Worm (Caenorhabditis elegans) whole organism, L1 larva: ENCODE measurements around the gene lpd-9.

ENCODE experiments used
- C34B4.2 ChIP-seq: sonication (generic microtip); optimal IDR thresholded peaks from 2 replicates; lab custom pipeline; 2017; ENCODE audit warnings: mild to moderate bottlenecking, missing genetic modification characterization, missing compliant biosample characterization
- alr-1 ChIP-seq: fragments of 200-800 bp; sonication (Bioruptor generic); optimal IDR thresholded peaks from 2 replicates; lab custom pipeline; 2018; ENCODE audit warnings: borderline replicate concordance, mild to moderate bottlenecking, missing genetic modification characterization, missing compliant biosample characterization
- aly-2 ChIP-seq: fragments of 150-350 bp; optimal IDR thresholded peaks from 2 replicates; lab custom pipeline; 2014; ENCODE audit warnings: missing biosample characterization, missing genetic modification characterization
- blmp-1 ChIP-seq: fragments of 150-350 bp; optimal IDR thresholded peaks from 2 replicates; lab custom pipeline; 2014; ENCODE audit warnings: missing biosample characterization, missing genetic modification characterization
- ceh-82 ChIP-seq, 3 experiments: fragments of 150-350 bp in 1 of 3; sonication (generic microtip) in 2 of 3; optimal IDR thresholded peaks; 2 replicates each; lab custom pipeline; 2014 to 2017; ENCODE audit warnings: missing biosample characterization in 3 of 3, missing genetic modification characterization in 3 of 3
- ceh-88 ChIP-seq: fragments of 200-800 bp; sonication (Bioruptor generic); IDR thresholded peaks from 2 replicates; pipeline ENCODE4 v1.3.6; 2022; ENCODE audit warnings: missing genetic modification characterization, missing compliant biosample characterization
- dpl-1 ChIP-seq, 3 experiments: fragments of 150-350 bp in 2 of 3; sonication (generic microtip) in 1 of 3; optimal IDR thresholded peaks; 2 replicates each; lab custom pipeline; 2014 to 2017; ENCODE audit warnings: missing biosample characterization in 3 of 3, missing genetic modification characterization in 3 of 3, missing genetic modification reagents in 3 of 3
- efl-1 ChIP-seq, 4 experiments: fragments of 150-350 bp; optimal IDR thresholded peaks in 3 of 4; peaks in 1 of 4; 1 replicate in 1 of 4; 2 replicates in 3 of 4; lab custom pipeline; 2014; ENCODE audit warnings: missing biosample characterization in 2 of 4, missing genetic modification characterization in 2 of 4, missing genetic modification reagents in 2 of 4
- fos-1 ChIP-seq: fragments of 150-350 bp; optimal IDR thresholded peaks from 2 replicates; lab custom pipeline; 2014; ENCODE audit warnings: missing biosample characterization, missing genetic modification characterization
- grh-1 ChIP-seq: fragments of 200-800 bp; sonication (Bioruptor generic); IDR thresholded peaks from 2 replicates; pipeline ENCODE4 v1.3.6; 2022; ENCODE audit warnings: missing genetic modification reagents, missing genetic modification characterization, missing compliant biosample characterization
- lin-14 ChIP-seq: fragments of 200-800 bp; sonication (Bioruptor generic); optimal IDR thresholded peaks from 2 replicates; lab custom pipeline; 2018; ENCODE audit warnings: mild to moderate bottlenecking, missing genetic modification characterization, moderate library complexity, missing compliant biosample characterization
- lin-15B ChIP-seq: fragments of 150-350 bp; sonication (generic microtip); optimal IDR thresholded peaks from 3 replicates; lab custom pipeline; 2014; ENCODE audit warnings: missing biosample characterization, missing genetic modification characterization
- lin-35 ChIP-seq, 2 experiments: fragments of 150-350 bp; optimal IDR thresholded peaks; 2 replicates each; lab custom pipeline; 2014; ENCODE audit warnings: missing biosample characterization in 2 of 2, missing genetic modification characterization in 2 of 2, missing genetic modification reagents in 2 of 2
- lin-39 ChIP-seq: fragments of 150-350 bp; optimal IDR thresholded peaks from 2 replicates; lab custom pipeline; 2014; ENCODE audit warnings: missing biosample characterization, missing genetic modification reagents, missing genetic modification characterization
- lsy-2 ChIP-seq, 2 experiments: fragments of 150-350 bp; optimal IDR thresholded peaks; 2 replicates each; lab custom pipeline; 2014; ENCODE audit warnings: missing biosample characterization in 2 of 2, missing genetic modification characterization in 2 of 2
- mdl-1 ChIP-seq, 2 experiments: fragments of 150-350 bp; optimal IDR thresholded peaks; 2 replicates each; lab custom pipeline; 2014 to 2017; ENCODE audit warnings: missing biosample characterization in 2 of 2, missing genetic modification characterization in 2 of 2, inconsistent platforms in 1 of 2
- nhr-12 ChIP-seq: sonication (generic microtip); optimal IDR thresholded peaks from 2 replicates; lab custom pipeline; 2017; ENCODE audit warnings: missing biosample characterization, missing genetic modification characterization
- nhr-237 ChIP-seq: fragments of 150-350 bp; optimal IDR thresholded peaks from 2 replicates; lab custom pipeline; 2014; ENCODE audit warnings: missing biosample characterization, missing genetic modification characterization
- nhr-71 ChIP-seq: sonication (generic microtip); optimal IDR thresholded peaks from 2 replicates; lab custom pipeline; 2016; ENCODE audit warnings: mild to moderate bottlenecking, missing genetic modification characterization, moderate library complexity, missing compliant biosample characterization
- nhr-85 ChIP-seq: sonication (generic microtip); peaks from one replicate; lab custom pipeline; 2016; ENCODE audit warnings: missing genetic modification characterization, inconsistent platforms, missing compliant biosample characterization
- pqm-1 ChIP-seq: sonication (generic microtip); optimal IDR thresholded peaks from 3 replicates; lab custom pipeline; 2017; ENCODE audit warnings: missing biosample characterization, missing genetic modification characterization
- snu-23 ChIP-seq: sonication (generic microtip); optimal IDR thresholded peaks from 2 replicates; lab custom pipeline; 2016; ENCODE audit warnings: missing genetic modification characterization, missing compliant biosample characterization
- sox-4 ChIP-seq: sonication (generic microtip); optimal IDR thresholded peaks from 2 replicates; lab custom pipeline; 2016; ENCODE audit warnings: missing genetic modification characterization, missing compliant biosample characterization
- swsn-7 ChIP-seq: sonication (generic microtip); optimal IDR thresholded peaks from 2 replicates; lab custom pipeline; 2016; ENCODE audit warnings: missing genetic modification characterization, missing compliant biosample characterization
- tbx-2 ChIP-seq: sonication (generic microtip); optimal IDR thresholded peaks from 2 replicates; lab custom pipeline; 2016; ENCODE audit warnings: missing genetic modification characterization, missing compliant biosample characterization
- tlp-1 ChIP-seq: fragments of 150-350 bp; optimal IDR thresholded peaks from 2 replicates; lab custom pipeline; 2014; ENCODE audit warnings: missing biosample characterization, missing genetic modification characterization
- unc-130 ChIP-seq: fragments of 150-350 bp; optimal IDR thresholded peaks from 2 replicates; lab custom pipeline; 2017; ENCODE audit warnings: missing biosample characterization, missing genetic modification characterization, inconsistent platforms
- unc-62 ChIP-seq: fragments of 150-350 bp; optimal IDR thresholded peaks from 2 replicates; lab custom pipeline; 2014; ENCODE audit warnings: missing biosample characterization, missing genetic modification reagents, missing genetic modification characterization

lpd-9 gene

ce11 chrV:10592479-10592878 is 13.4 kb downstream of the lpd-9 start, which contains the start of gene T21C9.9:
Gene T21C9.9, minus strand, starts transcription at chrV:10592579.
- TF ChIP-seq lin-35 (GFP tag; optimal IDR thresholded peaks at IDR 0.05; lab: Kevin White, UChicago) (no peak), nhr-71 (tag; lab: Kevin White, UChicago) (no peak), pqm-1 (tag; lab: Kevin White, UChicago) (no peak), tbx-2 (tag; lab: Kevin White, UChicago) (no peak), lin-14 (GFP tag; lab: Kevin White, UChicago) (no peak), lin-15B (tag; lab: Kevin White, UChicago) (no peak), unc-130 (no peak)

ce11 chrV:10594810-10595209 is 15.7 kb downstream of the lpd-9 start, which contains the start of gene T21C9.11:
Gene T21C9.11, minus strand, starts transcription at chrV:10594910.
- TF ChIP-seq ceh-82 (tag; optimal IDR thresholded peaks at IDR 0.05; lab: Kevin White, UChicago): no peak
- TF ChIP-seq grh-1 (GFP tag; lab: Robert Waterston, UW): no peak

ce11 chrV:10597234-10597633 is 18.1 kb downstream of the lpd-9 start, which contains the start of gene T21C9.13:
Gene T21C9.13, plus strand, starts transcription at chrV:10597266.
- TF ChIP-seq dpl-1 (GFP tag; optimal IDR thresholded peaks at IDR 0.05; lab: Kevin White, UChicago) (no peak), lsy-2 (tag; optimal IDR thresholded peaks at IDR 0.05; lab: Kevin White, UChicago) (no peak), snu-23 (GFP tag; lab: Kevin White, UChicago) (no peak), ceh-82 (tag; optimal IDR thresholded peaks at IDR 0.05; lab: Kevin White, UChicago) (no peak)

ce11 chrV:10598670-10599154 is 19.6 kb downstream of the lpd-9 start, which contains the start of gene scpl-4:
Gene scpl-4, plus strand, starts transcription at chrV:10599104.
- TF ChIP-seq dpl-1 (GFP tag; optimal IDR thresholded peaks at IDR 0.05; lab: Kevin White, UChicago) (peak in 1 of 3 experiments; percentile 30), fos-1 (no peak), nhr-12 (no peak), efl-1 (optimal IDR thresholded peaks at IDR 0.05; lab: Kevin White, UChicago) (peak in 1 of 2 experiments; percentile 1), efl-1 (GFP tag; optimal IDR thresholded peaks at IDR 0.05 in 1 of 2; lab: Kevin White, UChicago) (no peak), lin-35 (GFP tag; optimal IDR thresholded peaks at IDR 0.05; lab: Kevin White, UChicago) (peak in 1 of 2 experiments; percentile 26), blmp-1 (tag; lab: Kevin White, UChicago) (peak; percentile 12)

- TF ChIP-seq swsn-7 (no peak), nhr-85 (peak; percentile 62), blmp-1 (tag; lab: Kevin White, UChicago) (peak; percentile 98), ceh-88 (GFP tag; lab: Robert Waterston, UW) (no peak), nhr-12 (no peak), mdl-1 (tag; optimal IDR thresholded peaks at IDR 0.05; lab: Kevin White, UChicago) (no peak), aly-2 (tag; lab: Kevin White, UChicago) (no peak), tbx-2 (tag; lab: Kevin White, UChicago) (no peak), pqm-1 (tag; lab: Kevin White, UChicago) (no peak), efl-1 (optimal IDR thresholded peaks at IDR 0.05; lab: Kevin White, UChicago) (no peak), efl-1 (GFP tag; optimal IDR thresholded peaks at IDR 0.05 in 1 of 2; lab: Kevin White, UChicago) (no peak), alr-1 (tag; lab: Kevin White, UChicago) (no peak)
Measured at ce11 chrV:10602051-10602937, 23.2 kb downstream of the lpd-9 start, which contains the start of gene H27A22.1. Gene H27A22.1, plus strand, starts transcription at chrV:10602555.

- TF ChIP-seq unc-62 (no peak), lin-39 (tag; lab: Kevin White, UChicago) (no peak), nhr-237 (tag; lab: Kevin White, UChicago) (no peak), C34B4.2 (tag; lab: Kevin White, UChicago) (no peak), grh-1 (GFP tag; lab: Robert Waterston, UW) (no peak), sox-4 (tag; lab: Kevin White, UChicago) (no peak), tlp-1 (tag; lab: Kevin White, UChicago) (no peak)
Measured at ce11 chrV:10615496-10615895, 36.4 kb downstream of the lpd-9 start, which contains the start of gene H09F14.1. Gene H09F14.1, minus strand, starts transcription at chrV:10615596.
